Fruit fly (Drosophila melanogaster): ENCODE results near the gene HemK2.

HemK2 gene

DNA sequence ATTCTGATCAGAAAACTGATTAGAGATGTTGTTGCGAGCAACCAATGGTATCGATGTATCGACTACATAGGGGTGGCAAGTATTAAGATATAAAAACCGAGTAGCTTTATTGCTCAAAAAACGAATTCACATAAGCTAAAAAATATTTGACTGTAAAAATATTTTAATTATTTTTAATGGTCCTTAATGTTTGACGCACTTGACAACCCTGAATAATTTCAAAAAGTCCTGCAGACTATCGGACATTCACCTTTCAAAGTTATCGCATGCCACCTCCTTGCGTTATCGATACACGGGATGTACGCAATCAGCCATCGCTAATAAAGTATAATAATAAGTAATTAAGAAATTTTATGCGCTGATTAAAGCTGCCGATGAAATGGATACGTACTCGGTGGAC lies at the start of gene HemK2, which contains the start of the genes Snapin and Tnpo-SR:
TSS of gene HemK2 (minus strand) at position 24 of the 400 bp plus-strand sequence.
TSS of gene Snapin (minus strand) at position 24 of the 400 bp plus-strand sequence.
TSS of gene Tnpo-SR (plus strand) at position 271 of the 400 bp plus-strand sequence.
- TF ChIP-seq CG8478 (optimal IDR thresholded peaks at IDR 0.05) (no peak), Dll (optimal IDR thresholded peaks at IDR 0.05) (no peak), EcR (GFP tag; optimal IDR thresholded peaks at IDR 0.05) (no peak), psq (optimal IDR thresholded peaks at IDR 0.05) (no peak), usp (GFP tag; optimal IDR thresholded peaks at IDR 0.05) (no peak), pan (optimal IDR thresholded peaks at IDR 0.05) (no peak)

DNA sequence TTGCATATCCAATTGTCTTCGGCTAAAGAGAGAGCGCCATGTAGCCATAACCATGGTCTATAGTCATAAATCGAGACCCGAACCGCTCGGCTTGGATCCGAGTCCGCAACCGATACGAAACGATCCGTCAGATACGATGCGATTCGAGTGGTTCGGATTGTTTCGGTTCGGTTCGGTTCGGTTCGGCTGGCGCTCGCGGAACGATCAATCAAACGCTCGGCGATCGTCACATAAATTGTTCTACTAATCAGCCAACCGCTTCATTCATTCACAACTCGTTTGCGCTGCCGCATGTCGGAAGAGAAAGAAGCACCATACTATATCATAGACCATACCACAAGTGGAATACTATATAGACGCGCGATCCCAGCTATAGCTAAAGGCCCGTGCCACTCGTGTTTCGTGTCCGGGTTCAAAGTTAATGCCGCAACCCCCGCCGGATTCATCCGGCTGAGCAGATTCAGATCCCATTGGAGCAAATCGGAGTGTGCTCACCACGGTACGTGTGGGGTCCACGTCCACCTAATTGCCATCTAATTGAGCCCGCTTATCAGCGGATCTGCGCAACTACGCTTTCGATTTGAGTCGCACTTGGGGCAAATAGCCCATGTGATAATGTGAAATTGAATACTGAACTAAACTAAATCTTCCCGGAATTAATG lies 48.7 kb upstream of the HemK2 start:
- TF ChIP-seq pan (optimal IDR thresholded peaks at IDR 0.05) (no peak), EcR (GFP tag; optimal IDR thresholded peaks at IDR 0.05) (no peak), Dll (optimal IDR thresholded peaks at IDR 0.05) (no peak), CG8478 (optimal IDR thresholded peaks at IDR 0.05) (no peak), psq (optimal IDR thresholded peaks at IDR 0.05) (no peak), usp (GFP tag; optimal IDR thresholded peaks at IDR 0.05) (no peak)

DNA sequence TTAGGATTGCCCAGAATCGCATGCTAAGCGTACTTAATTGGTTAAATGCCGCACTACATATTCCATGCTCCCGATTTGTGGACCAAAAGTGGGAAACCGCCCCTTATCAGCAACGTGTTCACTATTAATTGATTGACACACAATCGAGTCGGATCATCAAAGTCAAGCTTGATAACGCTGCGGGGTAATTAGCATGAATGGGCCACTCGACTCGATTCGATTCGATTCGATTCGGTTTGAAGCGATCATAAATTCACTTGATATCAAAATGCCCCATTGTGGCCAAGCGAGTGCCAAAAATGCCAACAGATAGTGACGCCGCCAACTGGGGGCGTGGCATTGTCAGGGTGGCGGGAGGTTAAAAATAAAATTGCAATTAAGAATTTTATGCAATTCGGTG lies 48.1 kb upstream of the HemK2 start:
- TF ChIP-seq Dll (optimal IDR thresholded peaks at IDR 0.05): no peak
- TF ChIP-seq CG8478 (optimal IDR thresholded peaks at IDR 0.05): no peak
- no peak for TF ChIP-seq usp (GFP tag; optimal IDR thresholded peaks at IDR 0.05)
- TF ChIP-seq psq (optimal IDR thresholded peaks at IDR 0.05): no peak
- TF ChIP-seq pan (optimal IDR thresholded peaks at IDR 0.05): no peak
- no peak for TF ChIP-seq EcR (GFP tag; optimal IDR thresholded peaks at IDR 0.05)

DNA sequence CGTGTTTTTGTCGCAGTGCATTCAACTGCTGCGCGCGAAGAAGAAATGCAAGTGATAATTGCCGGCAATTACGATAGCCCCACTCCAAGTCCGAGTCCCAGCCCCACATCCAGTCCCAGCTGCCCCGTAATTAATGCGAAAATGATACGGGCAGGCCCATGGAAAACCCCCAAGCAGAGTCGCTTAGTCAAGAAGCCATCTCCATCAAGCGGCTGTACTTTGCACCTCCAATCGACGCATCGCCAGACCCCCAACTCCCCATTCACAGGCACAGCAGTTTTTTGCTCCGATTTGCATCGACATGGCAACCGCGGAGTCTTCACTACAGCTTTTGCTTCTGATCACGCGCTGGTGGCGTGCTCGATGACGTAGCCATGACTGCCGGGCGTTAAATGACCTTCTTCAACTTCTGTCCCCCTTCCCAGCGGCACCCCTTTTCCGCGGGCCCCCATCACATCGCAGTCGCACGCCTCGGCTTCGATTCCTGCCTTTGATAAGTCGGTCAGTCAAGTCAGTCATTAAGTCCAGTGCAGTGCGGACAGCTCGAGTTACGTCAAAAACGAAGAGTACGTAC lies 46.8 kb upstream of the HemK2 start:
- TF ChIP-seq Dll (optimal IDR thresholded peaks at IDR 0.05): peak; percentile 49
- TF ChIP-seq EcR (GFP tag; optimal IDR thresholded peaks at IDR 0.05): no peak

DNA sequence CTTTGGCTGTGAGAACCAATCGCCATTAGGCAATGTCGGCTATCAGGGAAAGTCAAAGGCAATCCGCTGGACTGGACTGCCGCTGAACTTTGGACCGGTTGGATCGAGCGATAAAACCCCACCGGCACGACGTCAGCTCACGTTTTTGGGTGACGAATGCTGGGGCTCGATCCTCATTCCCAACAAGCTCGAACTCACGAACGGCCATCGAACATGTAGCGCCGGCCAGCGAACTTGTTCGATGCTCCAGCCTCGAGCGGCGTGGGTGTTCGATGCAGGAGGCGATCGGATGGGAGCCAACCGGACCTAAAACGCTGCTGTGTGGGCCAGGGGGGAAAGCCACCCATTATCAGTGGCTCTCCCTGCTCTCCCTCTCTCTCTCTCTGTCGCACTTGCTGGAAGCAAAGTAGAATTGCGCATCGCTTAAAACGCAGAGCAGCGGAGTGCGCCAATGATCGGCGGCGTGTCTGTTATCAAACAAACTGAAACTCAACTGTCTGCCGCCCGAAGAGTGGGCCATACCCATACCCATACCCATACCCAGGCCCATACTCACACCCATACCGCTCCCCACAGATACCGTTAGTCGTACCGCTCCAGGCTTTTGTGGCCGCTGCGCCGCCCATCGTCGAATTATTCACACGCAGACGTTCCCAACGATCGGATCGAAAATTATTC lies 45.3 kb upstream of the HemK2 start, which contains the start of gene daw:
TSS of gene daw (plus strand) at position 628 of the 678 bp plus-strand sequence.
- TF ChIP-seq psq (optimal IDR thresholded peaks at IDR 0.05): no peak
- peak; percentile 8 for TF ChIP-seq Dll (optimal IDR thresholded peaks at IDR 0.05)

DNA sequence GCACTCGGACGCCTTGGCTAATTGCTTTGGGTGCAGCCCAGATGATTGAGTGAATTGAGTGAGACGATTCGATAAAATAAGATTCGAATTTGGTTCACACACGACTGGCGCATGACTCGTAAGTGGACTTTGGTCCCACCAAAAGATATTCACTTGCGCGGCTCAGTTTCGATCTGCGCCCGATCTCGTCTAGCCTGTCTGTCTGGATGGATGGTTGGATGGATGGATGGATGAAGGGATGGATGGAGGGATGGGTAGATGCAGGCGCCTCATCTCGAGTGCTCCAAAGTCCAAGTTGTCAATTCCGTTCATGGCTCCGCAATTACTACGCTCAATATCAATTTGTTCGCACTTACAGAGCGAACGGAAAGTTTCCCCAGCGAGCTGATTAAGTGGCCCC lies 43.0 kb upstream of the HemK2 start:
- no peak for TF ChIP-seq pan (optimal IDR thresholded peaks at IDR 0.05)
- no peak for TF ChIP-seq Dll (optimal IDR thresholded peaks at IDR 0.05)
- TF ChIP-seq usp (GFP tag; optimal IDR thresholded peaks at IDR 0.05): no peak
- no peak for TF ChIP-seq EcR (GFP tag; optimal IDR thresholded peaks at IDR 0.05)
- no peak for TF ChIP-seq psq (optimal IDR thresholded peaks at IDR 0.05)
- TF ChIP-seq CG8478 (optimal IDR thresholded peaks at IDR 0.05): no peak

DNA sequence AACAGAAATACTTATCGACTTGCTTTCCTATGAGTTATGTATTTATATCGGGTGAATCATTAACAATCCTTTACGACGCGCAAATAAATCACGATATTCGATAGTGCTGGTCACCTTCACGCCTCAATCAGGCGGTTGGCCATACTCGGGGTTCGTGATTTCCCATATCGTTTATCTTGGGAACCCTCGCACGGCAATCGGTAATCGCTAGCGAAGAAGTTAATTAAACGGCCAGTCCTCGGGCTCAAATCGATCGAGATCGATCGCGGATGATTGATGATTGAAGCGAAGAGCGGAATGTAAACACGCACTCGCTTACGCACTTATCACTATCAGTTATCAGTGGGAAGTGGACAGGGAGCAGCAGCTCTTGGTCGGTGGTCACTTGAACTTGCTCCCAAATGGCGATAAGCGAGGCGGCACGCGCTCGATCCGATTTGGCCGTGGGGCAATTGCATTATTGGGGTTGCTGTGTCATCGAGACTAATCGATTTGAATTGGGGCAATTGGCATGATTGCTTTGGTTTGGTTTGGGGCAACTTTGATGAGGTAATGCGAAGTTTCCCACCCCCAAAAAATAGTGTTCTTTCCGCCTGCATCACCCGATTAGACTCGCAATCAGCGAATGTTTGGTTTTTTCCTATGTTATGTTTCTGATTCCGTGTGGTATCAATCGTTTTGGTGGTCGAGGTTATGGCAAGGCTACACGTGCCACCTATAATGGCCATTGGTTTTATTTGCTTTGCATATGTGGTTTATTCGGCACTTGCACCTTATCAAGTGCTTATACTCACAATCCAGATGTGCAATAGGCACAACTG lies 41.7 kb upstream of the HemK2 start:
- TF ChIP-seq psq (optimal IDR thresholded peaks at IDR 0.05) (no peak), CG8478 (optimal IDR thresholded peaks at IDR 0.05) (no peak), pan (optimal IDR thresholded peaks at IDR 0.05) (no peak)

DNA sequence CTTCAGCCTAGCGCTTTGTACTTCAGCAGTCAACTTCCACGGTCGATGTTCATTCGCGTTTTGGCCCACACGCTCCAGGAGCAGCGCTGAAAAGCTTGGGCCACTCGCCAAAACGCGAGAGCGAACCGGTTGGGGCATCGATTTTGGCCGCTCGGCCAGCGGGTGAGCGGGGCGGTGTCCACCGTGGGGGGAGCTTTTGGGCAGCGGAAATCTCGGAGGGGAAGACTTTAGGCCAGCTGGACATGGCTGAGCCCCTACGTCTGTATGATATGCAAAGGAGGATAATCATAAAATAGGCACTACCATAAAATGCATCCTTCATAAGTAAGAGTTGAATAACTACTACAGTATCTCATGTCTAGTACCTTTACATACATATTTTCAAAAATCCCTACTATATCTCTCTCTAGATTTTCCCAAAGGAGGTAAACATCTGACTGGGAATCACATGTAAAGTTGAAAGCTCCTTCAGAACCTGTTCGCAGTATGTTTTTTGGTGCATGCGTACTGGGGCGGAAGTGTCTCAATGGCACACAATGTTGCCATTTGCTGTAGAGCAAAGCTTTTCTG lies 40.5 kb upstream of the HemK2 start, which contains the start of gene Syt1:
TSS of gene Syt1 (minus strand) at position 71 of the 570 bp plus-strand sequence.
- no peak for TF ChIP-seq pan (optimal IDR thresholded peaks at IDR 0.05)
- no peak for TF ChIP-seq psq (optimal IDR thresholded peaks at IDR 0.05)
- no peak for TF ChIP-seq Dll (optimal IDR thresholded peaks at IDR 0.05)

DNA sequence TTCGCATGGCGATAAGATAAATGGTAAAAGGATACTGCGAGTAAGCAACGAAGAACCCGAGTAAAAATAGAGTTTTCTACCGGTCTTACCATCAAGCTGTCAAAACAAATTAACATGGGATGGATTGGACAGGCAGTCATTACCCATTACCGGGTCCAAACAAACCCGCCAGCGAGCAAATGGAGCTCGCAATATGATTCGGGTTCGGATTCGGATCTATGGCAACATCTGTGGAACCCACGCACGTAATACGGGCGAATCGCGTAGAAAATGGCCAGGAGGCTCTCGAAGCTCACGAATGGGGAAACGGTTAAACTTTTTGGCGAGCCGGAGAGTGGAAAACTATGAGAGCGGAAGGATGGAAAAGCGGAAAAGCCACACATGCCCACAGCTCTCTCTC lies 37.7 kb upstream of the HemK2 start:
- TF ChIP-seq psq (optimal IDR thresholded peaks at IDR 0.05) (no peak), pan (optimal IDR thresholded peaks at IDR 0.05) (no peak), Dll (optimal IDR thresholded peaks at IDR 0.05) (no peak), usp (GFP tag; optimal IDR thresholded peaks at IDR 0.05) (no peak), EcR (GFP tag; optimal IDR thresholded peaks at IDR 0.05) (no peak), CG8478 (optimal IDR thresholded peaks at IDR 0.05) (no peak)

DNA sequence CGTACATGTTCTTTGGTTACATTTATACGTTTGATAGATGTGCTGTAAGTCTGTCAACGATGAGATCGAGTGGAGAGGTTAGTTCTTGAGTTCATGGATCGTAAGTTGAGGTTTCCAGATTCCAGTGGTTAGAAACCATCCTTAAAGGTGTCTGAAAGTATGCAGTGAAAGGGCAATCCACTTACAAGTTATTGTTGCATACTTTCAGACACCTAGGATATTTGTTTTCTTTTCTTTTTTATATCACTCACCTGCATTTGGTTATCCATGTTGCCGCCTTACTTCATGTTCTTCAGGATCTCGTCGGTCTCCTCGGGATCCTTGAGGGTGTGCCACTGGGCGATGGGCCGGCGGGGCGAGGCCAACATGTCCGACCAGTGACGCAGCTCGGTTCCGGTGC lies 23.3 kb upstream of the HemK2 start:
- TF ChIP-seq EcR (GFP tag; optimal IDR thresholded peaks at IDR 0.05) (no peak), Dll (optimal IDR thresholded peaks at IDR 0.05) (no peak), usp (GFP tag; optimal IDR thresholded peaks at IDR 0.05) (no peak), psq (optimal IDR thresholded peaks at IDR 0.05) (no peak), CG8478 (optimal IDR thresholded peaks at IDR 0.05) (no peak), pan (optimal IDR thresholded peaks at IDR 0.05) (no peak)

DNA sequence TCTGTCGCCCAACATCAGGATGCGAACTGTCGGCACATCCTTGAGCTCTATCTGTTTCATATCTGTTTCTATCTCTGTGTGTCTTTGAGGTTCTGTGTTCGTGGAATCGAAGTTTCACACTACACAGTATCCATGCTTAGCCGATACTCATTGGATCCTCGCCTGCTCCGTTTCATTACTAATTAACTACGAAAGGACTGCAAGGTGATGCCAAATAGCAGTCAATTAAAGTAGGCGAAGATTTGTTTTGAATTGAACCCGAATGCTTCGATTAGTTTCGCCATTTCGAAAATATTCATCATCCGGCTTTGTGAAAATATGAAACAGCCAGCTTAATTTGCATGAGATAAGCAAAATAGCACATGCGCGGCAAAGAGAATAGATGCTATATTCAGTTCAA lies 12.2 kb upstream of the HemK2 start, which contains the start of gene CG15399:
TSS of gene CG15399 (minus strand) at position 101 of the 400 bp plus-strand sequence.
- TF ChIP-seq psq (optimal IDR thresholded peaks at IDR 0.05) (no peak), pan (optimal IDR thresholded peaks at IDR 0.05) (no peak), CG8478 (optimal IDR thresholded peaks at IDR 0.05) (no peak), EcR (GFP tag; optimal IDR thresholded peaks at IDR 0.05) (no peak), Dll (optimal IDR thresholded peaks at IDR 0.05) (no peak), usp (GFP tag; optimal IDR thresholded peaks at IDR 0.05) (no peak)

All from whole organism.